Fruit fly (Drosophila melanogaster) whole organism, wandering third instar larva: ENCODE measurements around the gene stv.
A peak's percentile ranks its signal among the peaks of the same experiment; 100 is the strongest.

Experiments used
- Abd-B ChIP-seq: fragments of >200 bp; optimal IDR thresholded peaks from 2 replicates; lab custom pipeline; 2017; ENCODE audit warnings: missing biosample characterization, missing genetic modification characterization
- CG32264 ChIP-seq: fragments of 200-800 bp; sonication (Bioruptor generic); optimal IDR thresholded peaks from 2 replicates; lab custom pipeline; 2016; ENCODE audit warnings: missing biosample characterization, missing genetic modification characterization
- CG9705 ChIP-seq: fragments of 200-800 bp; sonication (Bioruptor generic); optimal IDR thresholded peaks from 2 replicates; lab custom pipeline; 2018; ENCODE audit warnings: missing biosample characterization, mild to moderate bottlenecking, missing genetic modification characterization
- CrebA ChIP-seq: fragments of 200-800 bp; sonication (Bioruptor generic); optimal IDR thresholded peaks from 2 replicates; lab custom pipeline; 2016; ENCODE audit warnings: missing biosample characterization, mild to moderate bottlenecking, missing genetic modification characterization, borderline replicate concordance
- Dfd ChIP-seq: fragments of >200 bp; optimal IDR thresholded peaks from 2 replicates; lab custom pipeline; 2017; ENCODE audit warnings: missing biosample characterization, missing genetic modification characterization
- Dif ChIP-seq: fragments of 200-275, 200-300 bp; sonication (Bioruptor generic); optimal IDR thresholded peaks from 2 replicates; lab custom pipeline; 2018; ENCODE audit warnings: missing biosample characterization, missing genetic modification characterization; ENCODE audit not compliant: partially characterized antibody
- GATAd ChIP-seq: sonication (Bioruptor generic); optimal IDR thresholded peaks from 2 replicates; lab custom pipeline; 2016; ENCODE audit warnings: missing biosample characterization, missing genetic modification characterization
- HLH106 ChIP-seq: fragments of 200-800 bp; optimal IDR thresholded peaks from 3 replicates; lab custom pipeline; 2019; ENCODE audit warnings: missing biosample characterization, mild to moderate bottlenecking, missing genetic modification characterization, moderate library complexity
- Hnf4 ChIP-seq: fragments of 200-800 bp; sonication (Bioruptor generic); optimal IDR thresholded peaks from 2 replicates; lab custom pipeline; 2016; ENCODE audit warnings: missing biosample characterization, mild to moderate bottlenecking, missing genetic modification characterization
- Hr78 ChIP-seq: fragments of >200 bp; optimal IDR thresholded peaks from 2 replicates; lab custom pipeline; 2017; ENCODE audit warnings: missing biosample characterization, missing genetic modification characterization
- Hr83 ChIP-seq: fragments of 200-300 bp; sonication (Bioruptor generic); optimal IDR thresholded peaks from 2 replicates; lab custom pipeline; 2016; ENCODE audit warnings: missing biosample characterization, mild to moderate bottlenecking, missing genetic modification characterization, moderate library complexity; ENCODE audit not compliant: poor library complexity, severe bottlenecking
- Jra ChIP-seq: sonication (Bioruptor generic); optimal IDR thresholded peaks from 2 replicates; lab custom pipeline; 2016; ENCODE audit warnings: missing biosample characterization, missing genetic modification characterization
- Mio ChIP-seq: sonication (Bioruptor generic); optimal IDR thresholded peaks from 2 replicates; lab custom pipeline; 2016; ENCODE audit warnings: missing biosample characterization, missing genetic modification characterization
- Myc ChIP-seq: fragments of >200 bp; optimal IDR thresholded peaks from 2 replicates; lab custom pipeline; 2017
- N ChIP-seq: fragments of >200 bp; optimal IDR thresholded peaks from 2 replicates; lab custom pipeline; 2018; ENCODE audit warnings: missing biosample characterization, missing external identifiers, missing genetic modification characterization
- OdsH ChIP-seq: fragments of 200-800 bp; sonication (Bioruptor generic); optimal IDR thresholded peaks from 2 replicates; lab custom pipeline; 2016; ENCODE audit warnings: missing biosample characterization, mild to moderate bottlenecking, missing genetic modification characterization
- Rel ChIP-seq, 2 experiments: fragments of 200-800 bp; sonication (Bioruptor generic) in 1 of 2; optimal IDR thresholded peaks; 2 replicates in 1 of 2; 3 replicates in 1 of 2; lab custom pipeline; 2016 to 2019; ENCODE audit warnings: mild to moderate bottlenecking in 2 of 2, missing biosample characterization in 2 of 2, missing genetic modification characterization in 2 of 2, moderate library complexity in 1 of 2
- Sp1 ChIP-seq: fragments of 200-800 bp; sonication (Bioruptor generic); optimal IDR thresholded peaks from 3 replicates; lab custom pipeline; 2019; ENCODE audit warnings: missing biosample characterization, mild to moderate bottlenecking, missing genetic modification characterization, moderate library complexity
- Vsx2 ChIP-seq: fragments of 200-300, 225-300 bp; sonication (Bioruptor generic); optimal IDR thresholded peaks from 2 replicates; lab custom pipeline; 2018; ENCODE audit warnings: missing biosample characterization, missing genetic modification characterization; ENCODE audit not compliant: partially characterized antibody
- br ChIP-seq: fragments of 200-800 bp; sonication (Bioruptor generic); optimal IDR thresholded peaks from 2 replicates; lab custom pipeline; 2016; ENCODE audit warnings: missing biosample characterization, missing genetic modification characterization
- brk ChIP-seq: fragments of 200-800 bp; sonication (Bioruptor generic); optimal IDR thresholded peaks from 2 replicates; lab custom pipeline; 2016; ENCODE audit warnings: missing biosample characterization, mild to moderate bottlenecking, missing genetic modification characterization
- dl ChIP-seq, 2 experiments: fragments of 175-275, 200-275 bp in 1 of 2; fragments of 200-275 bp in 1 of 2; sonication (Bioruptor generic); optimal IDR thresholded peaks; lab custom pipeline; 2018; ENCODE audit warnings: mild to moderate bottlenecking in 2 of 2, missing biosample characterization in 2 of 2, missing genetic modification characterization in 2 of 2, moderate library complexity in 2 of 2; ENCODE audit not compliant: partially characterized antibody in 2 of 2, insufficient read depth in 1 of 2
- dmrt93B ChIP-seq: fragments of 200-800 bp; sonication (Bioruptor generic); optimal IDR thresholded peaks from 2 replicates; lab custom pipeline; 2018; ENCODE audit warnings: missing biosample characterization, mild to moderate bottlenecking, missing genetic modification characterization
- dsf ChIP-seq: sonication (Bioruptor generic); optimal IDR thresholded peaks from 2 replicates; lab custom pipeline; 2016; ENCODE audit warnings: missing biosample characterization, missing genetic modification characterization, borderline replicate concordance
- ey ChIP-seq: fragments of 200-800 bp; sonication (Bioruptor generic); optimal IDR thresholded peaks from 2 replicates; lab custom pipeline; 2016; ENCODE audit warnings: missing biosample characterization, missing genetic modification characterization
- foxo ChIP-seq, 2 experiments: fragments of 200-800 bp; sonication (Bioruptor generic); optimal IDR thresholded peaks; 2 replicates in 1 of 2; 3 replicates in 1 of 2; lab custom pipeline; 2016 to 2017; ENCODE audit warnings: missing biosample characterization in 2 of 2, missing genetic modification characterization in 2 of 2
- fru ChIP-seq: fragments of 200-800 bp; sonication (Bioruptor generic); optimal IDR thresholded peaks from 3 replicates; lab custom pipeline; 2016; ENCODE audit warnings: missing biosample characterization, mild to moderate bottlenecking, missing genetic modification characterization
- h ChIP-seq: fragments of 200-800 bp; sonication (Bioruptor generic); optimal IDR thresholded peaks from 3 replicates; lab custom pipeline; 2016; ENCODE audit warnings: missing biosample characterization, mild to moderate bottlenecking, missing genetic modification characterization
- jim ChIP-seq: fragments of 175-275, 200-325 bp; sonication (Bioruptor generic); optimal IDR thresholded peaks from 2 replicates; lab custom pipeline; 2016; ENCODE audit warnings: missing biosample characterization, mild to moderate bottlenecking, missing genetic modification characterization
- lola ChIP-seq: fragments of >200 bp; optimal IDR thresholded peaks from 2 replicates; lab custom pipeline; 2017; ENCODE audit warnings: missing biosample characterization, missing genetic modification characterization
- pan ChIP-seq: fragments of >200 bp; optimal IDR thresholded peaks from 2 replicates; lab custom pipeline; 2017
- psq ChIP-seq: fragments of 200-800 bp; sonication (Bioruptor generic); optimal IDR thresholded peaks from 3 replicates; lab custom pipeline; 2017; ENCODE audit warnings: missing biosample characterization, mild to moderate bottlenecking, missing genetic modification characterization, moderate library complexity
- rgr ChIP-seq: fragments of 200-800 bp; sonication (Bioruptor generic); optimal IDR thresholded peaks from 3 replicates; lab custom pipeline; 2016; ENCODE audit warnings: missing biosample characterization, mild to moderate bottlenecking, missing genetic modification characterization
- sage ChIP-seq: fragments of 200-800 bp; sonication (Bioruptor generic); optimal IDR thresholded peaks from 2 replicates; lab custom pipeline; 2016; ENCODE audit warnings: missing biosample characterization, mild to moderate bottlenecking, missing genetic modification characterization
- sv ChIP-seq: fragments of 200-800 bp; sonication (Bioruptor generic); optimal IDR thresholded peaks from 3 replicates; lab custom pipeline; 2016; ENCODE audit warnings: missing biosample characterization, missing genetic modification characterization
- tai ChIP-seq: sonication (Bioruptor generic); optimal IDR thresholded peaks from 2 replicates; lab custom pipeline; 2016; ENCODE audit warnings: missing biosample characterization, missing genetic modification characterization
- usp ChIP-seq: fragments of >200 bp; optimal IDR thresholded peaks from 2 replicates; lab custom pipeline; 2017; ENCODE audit warnings: missing biosample characterization, missing genetic modification characterization
- woc ChIP-seq: sonication (Bioruptor generic); optimal IDR thresholded peaks from 2 replicates; lab custom pipeline; 2016; ENCODE audit warnings: missing biosample characterization, mild to moderate bottlenecking, missing genetic modification characterization

stv gene

dm6 chr3L:13495065-13495464 is 17.7 kb downstream of the stv start:
- no peak for TF ChIP-seq dsf (GFP tag; lab: Kevin White, UChicago)
- TF ChIP-seq fru (GFP tag; lab: Kevin White, UChicago), result no peak
- no peak for TF ChIP-seq dmrt93B (GFP tag; lab: Kevin White, UChicago)
- TF ChIP-seq brk, result no peak
- no peak for TF ChIP-seq CG9705 (GFP tag; lab: Kevin White, UChicago)
- no peak for TF ChIP-seq CG32264 (GFP tag; lab: Kevin White, UChicago)
- TF ChIP-seq Jra (GFP tag; lab: Kevin White, UChicago), result no peak
- TF ChIP-seq Hnf4 (GFP tag; lab: Kevin White, UChicago), result peak; percentile 25
- no peak for TF ChIP-seq GATAd (GFP tag; lab: Kevin White, UChicago)
- no peak for TF ChIP-seq foxo (GFP tag; optimal IDR thresholded peaks at IDR 0.05; lab: Kevin White, UChicago)
- TF ChIP-seq jim (GFP tag; lab: Kevin White, UChicago), result peak; percentile 86
- TF ChIP-seq Rel (GFP tag; optimal IDR thresholded peaks at IDR 0.05; lab: Kevin White, UChicago), result peak; percentile 11
- no peak for TF ChIP-seq Rel (tag; optimal IDR thresholded peaks at IDR 0.05; lab: Kevin White, UChicago)
- TF ChIP-seq psq (GFP tag; lab: Kevin White, UChicago), result no peak
- no peak for TF ChIP-seq lola (GFP tag; lab: Kevin White, UChicago)
- no peak for TF ChIP-seq N (GFP tag; lab: Kevin White, UChicago)
- TF ChIP-seq tai (GFP tag; lab: Kevin White, UChicago), result no peak
- peak; percentile 26 for TF ChIP-seq Sp1 (GFP tag; lab: Kevin White, UChicago)
- TF ChIP-seq CrebA (GFP tag; lab: Kevin White, UChicago), result peak; percentile 83
- TF ChIP-seq ey, result no peak
- TF ChIP-seq, all 38 proteins: peak for 5

- TF ChIP-seq Abd-B (GFP tag; lab: Kevin White, UChicago) (no peak), pan (lab: Kevin White, UChicago) (no peak), rgr (no peak), Sp1 (GFP tag; lab: Kevin White, UChicago) (peak; percentile 39), Rel (GFP tag; optimal IDR thresholded peaks at IDR 0.05; lab: Kevin White, UChicago) (no peak), Rel (tag; optimal IDR thresholded peaks at IDR 0.05; lab: Kevin White, UChicago) (peak; percentile 48), tai (GFP tag; lab: Kevin White, UChicago) (no peak), Mio (GFP tag; lab: Kevin White, UChicago) (no peak), GATAd (GFP tag; lab: Kevin White, UChicago) (no peak), OdsH (no peak), sage (GFP tag; lab: Kevin White, UChicago) (no peak), h (GFP tag; lab: Kevin White, UChicago) (peak; percentile 20), fru (GFP tag; lab: Kevin White, UChicago) (peak; percentile 34), Vsx2 (GFP tag; lab: Kevin White, UChicago) (peak; percentile 31), N (GFP tag; lab: Kevin White, UChicago) (no peak), Jra (GFP tag; lab: Kevin White, UChicago) (peak; percentile 7), HLH106 (no peak), Hr78 (GFP tag; lab: Kevin White, UChicago) (no peak), usp (GFP tag; lab: Kevin White, UChicago) (no peak), jim (GFP tag; lab: Kevin White, UChicago) (peak; percentile 80), CG32264 (GFP tag; lab: Kevin White, UChicago) (peak; percentile 0), Myc (lab: Kevin White, UChicago) (no peak), Hnf4 (GFP tag; lab: Kevin White, UChicago) (no peak), dmrt93B (GFP tag; lab: Kevin White, UChicago) (no peak), Hr83 (GFP tag; lab: Kevin White, UChicago) (no peak), CG9705 (GFP tag; lab: Kevin White, UChicago) (no peak), sv (no peak), CrebA (GFP tag; lab: Kevin White, UChicago) (no peak), woc (no peak), psq (GFP tag; lab: Kevin White, UChicago) (peak; percentile 20), dsf (GFP tag; lab: Kevin White, UChicago) (no peak), br (GFP tag; lab: Kevin White, UChicago) (peak; percentile 9), brk (no peak), dl (GFP tag; optimal IDR thresholded peaks at IDR 0.05; lab: Kevin White, UChicago; ENCODE audit: insufficient read depth in 1 of 2, partially characterized antibody in 2 of 2) (no peak), foxo (GFP tag; optimal IDR thresholded peaks at IDR 0.05; lab: Kevin White, UChicago) (peak in 1 of 2 experiments; percentile 11), Dif (peak; percentile 37), Dfd (no peak), lola (GFP tag; lab: Kevin White, UChicago) (no peak), ey (no peak)
These were observed 20.5 kb downstream of the stv start for dm6 chr3L:13497720-13498355.
